Fruit fly (Drosophila melanogaster) whole organism, embryonic: ENCODE data around the gene Cpsf100.

Experiments used
- Abd-B ChIP-seq: fragments of 200-800 bp; sonication (Bioruptor generic); optimal IDR thresholded peaks from 2 replicates; lab custom pipeline; 2018; ENCODE audit warnings: missing biosample characterization, mild to moderate bottlenecking, missing genetic modification characterization, moderate library complexity
- Adf1 ChIP-seq: fragments of 200-800 bp; sonication (Bioruptor generic); IDR thresholded peaks from 2 replicates; pipeline ENCODE4 v1.3.6; 2022; ENCODE audit warnings: missing biosample characterization, missing genetic modification characterization
- Blimp-1 ChIP-seq: fragments of 200-800 bp; sonication (Bioruptor generic); optimal IDR thresholded peaks from 3 replicates; lab custom pipeline; 2018; ENCODE audit warnings: missing biosample characterization, missing genetic modification characterization, mild to moderate bottlenecking, moderate library complexity, missing genetic modification reagents
- Bteb2 ChIP-seq: fragments of 200-800 bp; sonication (Bioruptor generic); optimal IDR thresholded peaks from 2 replicates; lab custom pipeline; 2016; ENCODE audit warnings: missing biosample characterization, missing genetic modification characterization
- CG11085 ChIP-seq: fragments of 200-800 bp; sonication (Bioruptor generic); IDR thresholded peaks from 2 replicates; pipeline ENCODE4 v1.3.6; 2022; ENCODE audit warnings: missing biosample characterization, missing genetic modification characterization
- CG12104 ChIP-seq: fragments of 200-800 bp; sonication (Bioruptor generic); optimal IDR thresholded peaks from 3 replicates; lab custom pipeline; 2016; ENCODE audit warnings: missing biosample characterization, missing genetic modification characterization
- CG14014 ChIP-seq: fragments of 200-800 bp; sonication (Bioruptor generic); IDR thresholded peaks from 2 replicates; pipeline ENCODE4 v1.3.6; 2022; ENCODE audit warnings: missing biosample characterization, missing genetic modification characterization
- CG15479 ChIP-seq: fragments of 200-800 bp; sonication (Bioruptor generic); optimal IDR thresholded peaks from 3 replicates; lab custom pipeline; 2019; ENCODE audit warnings: missing biosample characterization, mild to moderate bottlenecking, missing genetic modification characterization, moderate library complexity
- CG17912 ChIP-seq: fragments of 200-800 bp; sonication (Bioruptor generic); optimal IDR thresholded peaks from 2 replicates; lab custom pipeline; 2018; ENCODE audit warnings: missing biosample characterization, mild to moderate bottlenecking, missing genetic modification characterization
- CG1792 ChIP-seq: fragments of 200-800 bp; sonication (Bioruptor generic); optimal IDR thresholded peaks from 2 replicates; lab custom pipeline; 2016; ENCODE audit warnings: missing biosample characterization, missing genetic modification characterization
- CG30403 ChIP-seq: fragments of 200-800 bp; sonication (Bioruptor generic); optimal IDR thresholded peaks from 3 replicates; lab custom pipeline; 2016; ENCODE audit warnings: missing biosample characterization, missing genetic modification characterization
- CG31224 ChIP-seq: fragments of 200-800 bp; sonication (Bioruptor generic); IDR thresholded peaks from 2 replicates; pipeline ENCODE4 v1.3.6; 2022; ENCODE audit warnings: missing biosample characterization, missing genetic modification characterization
- CG32772 ChIP-seq: fragments of 200-800 bp; sonication (Bioruptor generic); IDR thresholded peaks from 2 replicates; pipeline ENCODE4 v1.3.6; 2022; ENCODE audit warnings: missing biosample characterization, missing genetic modification characterization
- CG3995 ChIP-seq: fragments of 200-800 bp; sonication (Bioruptor generic); optimal IDR thresholded peaks from 3 replicates; lab custom pipeline; 2016; ENCODE audit warnings: missing biosample characterization, missing genetic modification characterization
- CG5180 ChIP-seq: fragments of 200-800 bp; sonication (Bioruptor generic); optimal IDR thresholded peaks from 3 replicates; lab custom pipeline; 2017; ENCODE audit warnings: missing biosample characterization, missing genetic modification characterization, mild to moderate bottlenecking, moderate library complexity, missing genetic modification reagents
- CG8290 ChIP-seq, 3 experiments: fragments of 200-800 bp; sonication (Bioruptor generic); optimal IDR thresholded peaks; 2 replicates each; lab custom pipeline; 2016 to 2019; ENCODE audit warnings: missing biosample characterization in 3 of 3, missing genetic modification characterization in 3 of 3, mild to moderate bottlenecking in 2 of 3, moderate library complexity in 1 of 3
- CG8478 ChIP-seq: fragments of >200 bp; optimal IDR thresholded peaks from 2 replicates; lab custom pipeline; 2018
- CG9727 ChIP-seq: fragments of 200-800 bp; sonication (Bioruptor generic); optimal IDR thresholded peaks from 3 replicates; lab custom pipeline; 2017; ENCODE audit warnings: missing biosample characterization, mild to moderate bottlenecking, missing genetic modification characterization
- Dad ChIP-seq: fragments of 200-800 bp; sonication (Bioruptor generic); optimal IDR thresholded peaks from 3 replicates; lab custom pipeline; 2016; ENCODE audit warnings: missing biosample characterization, missing genetic modification characterization
- Dbx ChIP-seq: fragments of 200-800 bp; sonication (Bioruptor generic); IDR thresholded peaks from 3 replicates; pipeline ENCODE4 v1.3.6; 2022; ENCODE audit warnings: missing biosample characterization, missing genetic modification characterization
- Hmr ChIP-seq: fragments of 200-800 bp; sonication (Bioruptor generic); optimal IDR thresholded peaks from 3 replicates; lab custom pipeline; 2017; ENCODE audit warnings: mild to moderate bottlenecking, missing biosample characterization, missing genetic modification reagents, missing genetic modification characterization
- Hsf ChIP-seq: fragments of 200-800 bp; sonication (Bioruptor generic); optimal IDR thresholded peaks from 3 replicates; lab custom pipeline; 2016; ENCODE audit warnings: missing biosample characterization, missing genetic modification characterization
- Mrtf ChIP-seq: fragments of 200-800 bp; sonication (Bioruptor generic); IDR thresholded peaks from 3 replicates; pipeline ENCODE4 v1.3.6; 2022; ENCODE audit warnings: missing biosample characterization, missing genetic modification characterization
- NFAT ChIP-seq: fragments of 200-800 bp; sonication (Bioruptor generic); IDR thresholded peaks from 2 replicates; pipeline ENCODE4 v1.3.6; 2022; ENCODE audit warnings: missing biosample characterization, missing genetic modification characterization
- Neu2 ChIP-seq: fragments of 200-800 bp; sonication (Bioruptor generic); optimal IDR thresholded peaks from 3 replicates; lab custom pipeline; 2016; ENCODE audit warnings: missing biosample characterization, missing genetic modification characterization, borderline replicate concordance
- NfI ChIP-seq: fragments of 200-800 bp; sonication (Bioruptor generic); optimal IDR thresholded peaks from 3 replicates; lab custom pipeline; 2018; ENCODE audit warnings: missing biosample characterization, mild to moderate bottlenecking, missing genetic modification characterization, moderate library complexity
- Sin3A ChIP-seq: fragments of >200 bp; optimal IDR thresholded peaks from 2 replicates; lab custom pipeline; 2018
- chinmo ChIP-seq: fragments of 200-800 bp; sonication (Bioruptor generic); IDR thresholded peaks from 4 replicates; pipeline ENCODE4 v1.3.6; 2022; ENCODE audit warnings: missing biosample characterization, missing genetic modification characterization; ENCODE audit not compliant: partially characterized antibody
- dmrt11E ChIP-seq: fragments of 200-800 bp; sonication (Bioruptor generic); optimal IDR thresholded peaks from 3 replicates; lab custom pipeline; 2018; ENCODE audit warnings: missing biosample characterization, mild to moderate bottlenecking, missing genetic modification characterization, moderate library complexity
- emc ChIP-seq: fragments of 200-800 bp; sonication (Bioruptor generic); optimal IDR thresholded peaks from 2 replicates; lab custom pipeline; 2016; ENCODE audit warnings: missing biosample characterization, missing genetic modification characterization
- ems ChIP-seq: fragments of 200-800 bp; sonication (Bioruptor generic); optimal IDR thresholded peaks from 3 replicates; lab custom pipeline; 2016; ENCODE audit warnings: missing biosample characterization, missing genetic modification characterization
- ftz-f1 ChIP-seq: fragments of 200-800 bp; sonication (Bioruptor generic); optimal IDR thresholded peaks from 2 replicates; lab custom pipeline; 2016; ENCODE audit warnings: missing biosample characterization, missing genetic modification characterization
- grau ChIP-seq: fragments of 200-800 bp; optimal IDR thresholded peaks from 3 replicates; lab custom pipeline; 2019; ENCODE audit warnings: missing biosample characterization, mild to moderate bottlenecking, missing genetic modification characterization, moderate library complexity
- ind ChIP-seq: fragments of 200-800 bp; sonication (Bioruptor generic); optimal IDR thresholded peaks from 3 replicates; lab custom pipeline; 2016; ENCODE audit warnings: missing biosample characterization, missing genetic modification characterization
- jigr1 ChIP-seq: fragments of 200-800 bp; sonication (Bioruptor generic); IDR thresholded peaks from 3 replicates; pipeline ENCODE4 v1.3.6; 2022; ENCODE audit warnings: missing biosample characterization, missing genetic modification characterization
- klu ChIP-seq: fragments of 200-800 bp; sonication (Bioruptor generic); IDR thresholded peaks from 2 replicates; pipeline ENCODE4 v1.3.6; 2022; ENCODE audit warnings: missing biosample characterization, missing genetic modification characterization
- knrl ChIP-seq: fragments of 200-800 bp; sonication (Bioruptor generic); IDR thresholded peaks from 3 replicates; pipeline ENCODE4 v1.3.6; 2022; ENCODE audit warnings: missing biosample characterization, missing genetic modification characterization; ENCODE audit not compliant: partially characterized antibody
- mam ChIP-seq: fragments of 200-800 bp; sonication (Bioruptor generic); optimal IDR thresholded peaks from 3 replicates; lab custom pipeline; 2016; ENCODE audit warnings: missing biosample characterization, missing genetic modification characterization
- nom ChIP-seq: fragments of 200-800 bp; sonication (Bioruptor generic); optimal IDR thresholded peaks from 2 replicates; lab custom pipeline; 2017; ENCODE audit warnings: missing biosample characterization, missing genetic modification characterization, mild to moderate bottlenecking, moderate library complexity, missing genetic modification reagents
- org-1 ChIP-seq: fragments of 200-800 bp; sonication (Bioruptor generic); optimal IDR thresholded peaks from 2 replicates; lab custom pipeline; 2017; ENCODE audit warnings: missing biosample characterization, missing genetic modification characterization
- otp ChIP-seq: fragments of 200-800 bp; sonication (Bioruptor generic); IDR thresholded peaks from 3 replicates; pipeline ENCODE4, ENCODE4 v1.3.6; 2022; ENCODE audit warnings: missing biosample characterization, missing genetic modification characterization
- pb ChIP-seq: fragments of 200-800 bp; sonication (Bioruptor generic); optimal IDR thresholded peaks from 3 replicates; lab custom pipeline; 2016; ENCODE audit warnings: missing biosample characterization, missing genetic modification characterization
- pho ChIP-seq: fragments of 200-800 bp; sonication (Bioruptor generic); optimal IDR thresholded peaks from 2 replicates; lab custom pipeline; 2016; ENCODE audit warnings: missing biosample characterization, missing genetic modification characterization
- phol ChIP-seq: fragments of 200-800 bp; sonication (Bioruptor generic); optimal IDR thresholded peaks from 3 replicates; lab custom pipeline; 2018; ENCODE audit warnings: missing biosample characterization, mild to moderate bottlenecking, missing genetic modification characterization, moderate library complexity
- prd ChIP-seq, 3 experiments: fragments of >200 bp in 2 of 3; fragments of 200-800 bp in 1 of 3; sonication (Bioruptor generic) in 1 of 3; optimal IDR thresholded peaks in 2 of 3; IDR thresholded peaks in 1 of 3; 2 replicates in 2 of 3; 3 replicates in 1 of 3; pipeline versions ENCODE4 v1.3.6 to Lab custom; 2017 to 2022; ENCODE audit warnings: missing biosample characterization in 1 of 3, missing genetic modification characterization in 1 of 3
- sna ChIP-seq: fragments of 200-800 bp; sonication (Bioruptor generic); IDR thresholded peaks from 2 replicates; pipeline ENCODE4 v1.3.6; 2022; ENCODE audit warnings: missing biosample characterization, missing genetic modification characterization; ENCODE audit not compliant: partially characterized antibody
- trh ChIP-seq: fragments of 200-800 bp; sonication (Bioruptor generic); optimal IDR thresholded peaks from 2 replicates; lab custom pipeline; 2016; ENCODE audit warnings: missing biosample characterization, missing genetic modification characterization
- unc-4 ChIP-seq: fragments of 200-800 bp; sonication (Bioruptor generic); IDR thresholded peaks from 2 replicates; pipeline ENCODE4 v1.3.6; 2022; ENCODE audit warnings: missing biosample characterization, missing genetic modification characterization; ENCODE audit not compliant: partially characterized antibody
- zen ChIP-seq: fragments of 200-800 bp; sonication (Bioruptor generic); optimal IDR thresholded peaks from 3 replicates; lab custom pipeline; 2018; ENCODE audit warnings: missing biosample characterization, mild to moderate bottlenecking, missing genetic modification characterization, moderate library complexity

The Cpsf100 gene

DNA sequence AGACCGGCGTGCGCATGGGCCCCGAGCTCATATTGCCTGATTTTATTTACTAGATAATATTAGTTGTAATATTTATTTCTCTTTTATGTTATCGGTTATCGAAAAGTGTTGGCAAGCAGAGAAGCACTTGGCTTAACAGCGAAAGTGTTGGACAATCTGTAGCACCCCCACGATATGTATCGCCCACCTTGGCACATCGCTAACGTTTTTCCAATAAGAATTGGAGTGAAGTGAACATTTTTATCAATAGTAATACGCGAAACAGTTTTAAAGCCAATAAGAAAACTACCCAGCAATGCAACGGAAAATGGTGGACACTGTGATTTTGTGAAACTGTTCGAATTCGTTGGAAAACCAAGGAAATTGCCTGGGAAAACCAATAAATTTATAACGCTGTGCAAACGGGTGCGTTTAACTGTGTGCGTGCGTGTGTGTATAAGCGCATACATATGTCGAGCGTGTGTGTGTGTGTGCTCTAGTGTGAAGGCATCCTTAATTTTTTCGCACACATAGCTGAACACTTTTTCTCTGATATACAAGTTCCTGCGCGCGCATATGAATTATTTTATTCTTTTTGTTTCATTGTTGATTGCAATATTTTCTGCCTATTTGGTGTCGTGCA is 4.7 kb downstream of the Cpsf100 start, which contains the start of the genes Slu7 and Pkc98E (continued):
- TF ChIP-seq CG31224 (GFP tag; lab: Robert Waterston, UW) (0 out of 2 replicates have a peak, but pooled peaks have one; percentile 36), mam (GFP tag; lab: Kevin White, UChicago) (peak; percentile 83), jigr1 (GFP tag; lab: Robert Waterston, UW) (no peak), CG3995 (GFP tag; lab: Kevin White, UChicago) (peak; percentile 47), ftz-f1 (GFP tag; lab: Kevin White, UChicago) (peak; percentile 78), Abd-B (peak; percentile 63), Mrtf (GFP tag; lab: Robert Waterston, UW) (0 out of 3 replicates have a peak, but pooled peaks have one; percentile 55), Adf1 (GFP tag; lab: Robert Waterston, UW) (peak; percentile 34; the same call in 1 of the 2 replicates), Bteb2 (GFP tag; lab: Kevin White, UChicago) (peak; percentile 51), Dbx (GFP tag; lab: Robert Waterston, UW) (peak; percentile 84), Dad (GFP tag; lab: Kevin White, UChicago) (peak; percentile 58), zen (tag; lab: Kevin White, UChicago) (peak; percentile 66), nom (GFP tag; lab: Kevin White, UChicago) (no peak), sna (GFP tag; lab: Robert Waterston, UW) (peak; percentile 82), chinmo (peak; percentile 91; the same call in 3 of the 4 replicates), NfI (peak; percentile 64), pho (GFP tag; lab: Kevin White, UChicago) (peak; percentile 68), CG14014 (0 out of 2 replicates have a peak, but pooled peaks have one; percentile 32), CG12104 (peak; percentile 9), NFAT (GFP tag; lab: Robert Waterston, UW) (peak; percentile 78), Hsf (GFP tag; lab: Kevin White, UChicago) (peak; percentile 70), ind (GFP tag; lab: Kevin White, UChicago) (peak; percentile 61), CG5180 (no peak), CG9727 (GFP tag; lab: Kevin White, UChicago) (peak; percentile 9), emc (GFP tag; lab: Kevin White, UChicago) (peak; percentile 45), CG8478 (lab: Kevin White, UChicago) (peak; percentile 95), Blimp-1 (GFP tag; lab: Kevin White, UChicago) (peak; percentile 16), CG17912 (GFP tag; lab: Kevin White, UChicago) (peak; percentile 19), trh (GFP tag; lab: Kevin White, UChicago) (peak; percentile 23), prd (optimal IDR thresholded peaks at IDR 0.05; lab: Kevin White, UChicago) (no peak), prd (GFP tag; IDR thresholded peaks at IDR 0.05; lab: Robert Waterston, UW) (peak; percentile 76), dmrt11E (tag; lab: Kevin White, UChicago) (peak; percentile 17), Hmr (peak; percentile 61), CG1792 (GFP tag; lab: Kevin White, UChicago) (peak; percentile 48), unc-4 (GFP tag; lab: Robert Waterston, UW) (peak; percentile 87), org-1 (no peak), knrl (GFP tag; lab: Robert Waterston, UW) (peak; percentile 88), Neu2 (GFP tag; lab: Kevin White, UChicago) (no peak), CG11085 (peak; percentile 55), CG32772 (GFP tag; lab: Robert Waterston, UW) (0 out of 2 replicates have a peak, but pooled peaks have one; percentile 11), Sin3A (lab: Kevin White, UChicago) (peak; percentile 86), ems (GFP tag; lab: Kevin White, UChicago) (peak; percentile 49), CG30403 (peak; percentile 66), pb (GFP tag; lab: Kevin White, UChicago) (peak; percentile 46), CG15479 (GFP tag; lab: Kevin White, UChicago) (peak; percentile 67), CG8290 (GFP tag; optimal IDR thresholded peaks at IDR 0.05; lab: Kevin White, UChicago) (peak; percentile 59), CG8290 (tag; optimal IDR thresholded peaks at IDR 0.05; lab: Kevin White, UChicago) (peak; percentile 71 to 93), phol (tag; lab: Kevin White, UChicago) (peak; percentile 63), grau (tag; lab: Kevin White, UChicago) (peak; percentile 47), klu (no peak), otp (GFP tag; lab: Robert Waterston, UW) (0 out of 3 replicates have a peak, but pooled peaks have one; percentile 17)
